Worm (Caenorhabditis elegans) whole organism, mixed stage, embryonic: ENCODE results near the gene C34D4.10.

Experiments used
- elt-1 ChIP-seq: sonication (generic microtip); optimal IDR thresholded peaks from 2 replicates; lab custom pipeline; 2017; ENCODE audit warnings: missing genetic modification characterization, mild to moderate bottlenecking, missing compliant biosample characterization, antibody characterized with exemption, moderate library complexity, borderline replicate concordance; ENCODE audit not compliant: insufficient read depth
- elt-3 ChIP-seq: fragments of 150-350 bp; optimal IDR thresholded peaks from 2 replicates; lab custom pipeline; 2014; ENCODE audit warnings: missing biosample characterization, missing genetic modification characterization
- ham-2 ChIP-seq: fragments of 200-800 bp; sonication (Bioruptor generic); optimal IDR thresholded peaks from 2 replicates; lab custom pipeline; 2018; ENCODE audit warnings: mild to moderate bottlenecking, missing genetic modification characterization, missing compliant biosample characterization
- mep-1 ChIP-seq: fragments of 150-350 bp; optimal IDR thresholded peaks from 2 replicates; lab custom pipeline; 2017; ENCODE audit warnings: missing biosample characterization, missing genetic modification reagents, missing genetic modification characterization, inconsistent platforms
- nhr-12 ChIP-seq: fragments of 150-350 bp; optimal IDR thresholded peaks from 2 replicates; lab custom pipeline; 2014; ENCODE audit warnings: missing biosample characterization, missing genetic modification characterization
- nhr-76 ChIP-seq: sonication (generic microtip); optimal IDR thresholded peaks from 2 replicates; lab custom pipeline; 2017; ENCODE audit warnings: missing biosample characterization, missing genetic modification characterization
- snpc-4 ChIP-seq: fragments of 150-350 bp; optimal IDR thresholded peaks from 2 replicates; lab custom pipeline; 2014; ENCODE audit warnings: missing biosample characterization, missing genetic modification characterization
- unc-62 ChIP-seq: fragments of 150-350 bp; optimal IDR thresholded peaks from 2 replicates; lab custom pipeline; 2014; ENCODE audit warnings: missing biosample characterization, missing genetic modification reagents, missing genetic modification characterization

DNA sequence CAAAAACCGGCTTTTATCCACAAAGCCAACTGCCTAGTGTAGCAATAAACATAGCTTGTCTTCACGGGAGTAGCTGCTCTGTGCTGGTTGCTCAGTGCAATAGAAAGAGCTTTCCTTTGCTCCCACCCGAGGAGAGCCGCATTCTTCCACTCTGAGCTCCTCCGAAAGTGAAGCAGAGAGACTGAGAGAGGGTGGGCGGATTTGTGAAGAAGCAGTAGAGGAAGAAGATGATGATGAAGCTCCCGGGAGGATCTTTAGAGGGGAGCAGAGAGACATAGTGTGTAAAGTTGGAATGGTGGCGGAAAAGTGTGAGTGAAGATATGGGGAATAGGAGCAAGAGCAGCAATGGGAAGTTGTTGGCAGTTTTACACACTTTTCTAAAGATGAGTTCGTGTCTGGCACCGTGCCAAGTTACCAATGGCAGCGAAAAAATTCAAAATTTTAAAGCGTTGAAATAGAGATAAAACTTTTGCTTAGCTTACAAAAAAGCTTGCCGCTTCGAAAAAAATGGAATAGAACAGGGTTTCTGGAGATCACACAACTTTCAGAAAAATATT, 22.6 kb downstream of the C34D4.10 start, which contains the start of gene ZC477.4:
- TF ChIP-seq ham-2 (GFP tag; lab: Kevin White, UChicago) (no peak), snpc-4 (tag; lab: Kevin White, UChicago) (no peak), elt-3 (tag; lab: Kevin White, UChicago) (no peak), elt-1 (tag; lab: Kevin White, UChicago) (no peak), nhr-12 (tag; lab: Kevin White, UChicago) (no peak), mep-1 (no peak), unc-62 (GFP tag; lab: Kevin White, UChicago) (peak; percentile 30), nhr-76 (no peak)
